Worm (Caenorhabditis elegans) whole organism, dauer: ENCODE results near the gene Y37E11AL.2.

Source experiments
- unc-62 ChIP-seq: sonication (generic microtip); optimal IDR thresholded peaks from 2 replicates; lab custom pipeline; 2017; ENCODE audit warnings: missing biosample characterization, missing genetic modification reagents, missing genetic modification characterization

The Y37E11AL.2 gene

ce11 chrIV:3688050-3688449 lies 10.3 kb upstream of the Y37E11AL.2 start:
- no peak for TF ChIP-seq unc-62

- no peak for TF ChIP-seq unc-62
Observed at ce11 chrIV:3694638-3695037, 3.7 kb upstream of the Y37E11AL.2 start, which contains the start of the genes taf-6.2 and Y37E11AL.3. Gene taf-6.2 (minus strand): TSS chrIV:3694733. Gene Y37E11AL.3 (plus strand): TSS chrIV:3694935.

ce11 chrIV:3700554-3700953 lies 2.3 kb downstream of the Y37E11AL.2 start, which contains the start of gene Y37E11AL.9:
Gene Y37E11AL.9 (minus strand): TSS chrIV:3700654.
- TF ChIP-seq unc-62 = no peak

- TF ChIP-seq unc-62 = no peak
Observed at ce11 chrIV:3701892-3702291, 3.6 kb downstream of the Y37E11AL.2 start, which contains the start of gene Y37E11AL.12. Gene Y37E11AL.12 (minus strand): TSS chrIV:3701992.

- no peak for TF ChIP-seq unc-62
Observed at ce11 chrIV:3709200-3709599, 10.9 kb downstream of the Y37E11AL.2 start, which contains the start of gene Y37E11AL.1. Gene Y37E11AL.1 (plus strand): TSS chrIV:3709500.

ce11 chrIV:3710737-3711136 lies 12.4 kb downstream of the Y37E11AL.2 start:
- TF ChIP-seq unc-62 = no peak

- no peak for TF ChIP-seq unc-62
Observed at ce11 chrIV:3719057-3719456, 20.8 kb downstream of the Y37E11AL.2 start, which contains the start of gene Y37E11AM.3. Gene Y37E11AM.3 (minus strand): TSS chrIV:3719157.

ce11 chrIV:3720644-3721043 lies 22.3 kb downstream of the Y37E11AL.2 start:
- TF ChIP-seq unc-62 = no peak

- TF ChIP-seq unc-62 = no peak
Observed at ce11 chrIV:3721973-3722372, 23.7 kb downstream of the Y37E11AL.2 start.

- no peak for TF ChIP-seq unc-62
Observed at ce11 chrIV:3722690-3723089, 24.4 kb downstream of the Y37E11AL.2 start, which contains the start of gene Y37E11AM.4. Gene Y37E11AM.4 (minus strand): TSS chrIV:3722790.

- no peak for TF ChIP-seq unc-62
Observed at ce11 chrIV:3725361-3725760, 27.1 kb downstream of the Y37E11AL.2 start, which contains the start of gene Y37E11AM.2. Gene Y37E11AM.2 (minus strand): TSS chrIV:3725461.

ce11 chrIV:3725845-3726244 lies 27.5 kb downstream of the Y37E11AL.2 start, which contains the start of gene smgl-2:
Gene smgl-2 (plus strand): TSS chrIV:3726164.
- no peak for TF ChIP-seq unc-62

ce11 chrIV:3731430-3731829 lies 33.1 kb downstream of the Y37E11AL.2 start:
- TF ChIP-seq unc-62 = no peak

ce11 chrIV:3733287-3733686 lies 35.0 kb downstream of the Y37E11AL.2 start:
- TF ChIP-seq unc-62 = no peak

ce11 chrIV:3736244-3736643 lies 37.9 kb downstream of the Y37E11AL.2 start:
- TF ChIP-seq unc-62 = no peak

ce11 chrIV:3738655-3739403 lies 40.5 kb downstream of the Y37E11AL.2 start, which contains the start of gene nape-2:
Gene nape-2 (minus strand): TSS chrIV:3738925.
- no peak for TF ChIP-seq unc-62

ce11 chrIV:3740830-3741477 lies 42.7 kb downstream of the Y37E11AL.2 start, which contains the start of gene nape-1:
Gene nape-1 (minus strand): TSS chrIV:3740880.
- TF ChIP-seq unc-62 = no peak
